Fruit fly (Drosophila melanogaster): ENCODE measurements around the gene CG43175.

CG43175 gene

dm6 chr3R:17595084-17595483 is 35.4 kb upstream of the CG43175 start, which contains the start of gene Sgs5:
Sgs5 (plus strand) TSS chr3R:17595362.
- TF ChIP-seq Hr83 (GFP tag; optimal IDR thresholded peaks at IDR 0.05; ENCODE audit: poor library complexity, severe bottlenecking): peak; percentile 96
- no peak for TF ChIP-seq HLH106 (tag; optimal IDR thresholded peaks at IDR 0.05)
- TF ChIP-seq GATAd (GFP tag; optimal IDR thresholded peaks at IDR 0.05): no peak
- peak; percentile 53 for TF ChIP-seq CrebA (GFP tag; optimal IDR thresholded peaks at IDR 0.05; ENCODE audit: borderline replicate concordance)
- TF ChIP-seq dmrt93B (GFP tag; optimal IDR thresholded peaks at IDR 0.05): no peak
- peak; percentile 47 for TF ChIP-seq Sp1 (GFP tag; optimal IDR thresholded peaks at IDR 0.05)
- TF ChIP-seq Mio (GFP tag; optimal IDR thresholded peaks at IDR 0.05): no peak
- TF ChIP-seq h (GFP tag; optimal IDR thresholded peaks at IDR 0.05): peak; percentile 82
- TF ChIP-seq Abd-B (GFP tag; optimal IDR thresholded peaks at IDR 0.05): no peak
- TF ChIP-seq rgr (GFP tag; optimal IDR thresholded peaks at IDR 0.05): peak; percentile 82
- no peak for TF ChIP-seq usp (GFP tag; optimal IDR thresholded peaks at IDR 0.05)
- no peak for TF ChIP-seq N (GFP tag; optimal IDR thresholded peaks at IDR 0.05)
- no peak for TF ChIP-seq Rel (GFP tag; optimal IDR thresholded peaks at IDR 0.05)
- no peak for TF ChIP-seq Rel (tag; optimal IDR thresholded peaks at IDR 0.05)
- TF ChIP-seq ey (GFP tag; optimal IDR thresholded peaks at IDR 0.05): peak; percentile 11
- peak; percentile 51 for TF ChIP-seq tai (GFP tag; optimal IDR thresholded peaks at IDR 0.05)
- TF ChIP-seq Myc (optimal IDR thresholded peaks at IDR 0.05): no peak
- peak; percentile 67 for TF ChIP-seq Hnf4 (GFP tag; optimal IDR thresholded peaks at IDR 0.05)
- no peak for TF ChIP-seq CG32264 (GFP tag; optimal IDR thresholded peaks at IDR 0.05)
- TF ChIP-seq woc (GFP tag; optimal IDR thresholded peaks at IDR 0.05): no peak
- peak; percentile 35 for TF ChIP-seq Jra (GFP tag; optimal IDR thresholded peaks at IDR 0.05)
- no peak for TF ChIP-seq Vsx2 (GFP tag; optimal IDR thresholded peaks at IDR 0.05; ENCODE audit: partially characterized antibody)
- peak; percentile 66 for TF ChIP-seq OdsH (GFP tag; optimal IDR thresholded peaks at IDR 0.05)
- peak; percentile 25 for TF ChIP-seq CG9705 (GFP tag; optimal IDR thresholded peaks at IDR 0.05)
- TF ChIP-seq br (GFP tag; optimal IDR thresholded peaks at IDR 0.05): peak; percentile 53
- no peak for TF ChIP-seq Dif (GFP tag; optimal IDR thresholded peaks at IDR 0.05; ENCODE audit: partially characterized antibody)
- peak in 1 of 2 experiments; percentile 51 for TF ChIP-seq foxo (GFP tag; optimal IDR thresholded peaks at IDR 0.05)
- no peak for TF ChIP-seq lola (GFP tag; optimal IDR thresholded peaks at IDR 0.05)
- peak; percentile 32 for TF ChIP-seq psq (GFP tag; optimal IDR thresholded peaks at IDR 0.05)
- TF ChIP-seq Hr78 (GFP tag; optimal IDR thresholded peaks at IDR 0.05): no peak
- TF ChIP-seq fru (GFP tag; optimal IDR thresholded peaks at IDR 0.05): peak; percentile 55
- TF ChIP-seq dl (GFP tag; optimal IDR thresholded peaks at IDR 0.05; ENCODE audit: insufficient read depth in 1 of 2, partially characterized antibody in 2 of 2): no peak
- TF ChIP-seq sv (GFP tag; optimal IDR thresholded peaks at IDR 0.05): no peak
- TF ChIP-seq brk (GFP tag; optimal IDR thresholded peaks at IDR 0.05): peak; percentile 55
- no peak for TF ChIP-seq pan (optimal IDR thresholded peaks at IDR 0.05)
- no peak for TF ChIP-seq dsf (GFP tag; optimal IDR thresholded peaks at IDR 0.05; ENCODE audit: borderline replicate concordance)
- no peak for TF ChIP-seq jim (GFP tag; optimal IDR thresholded peaks at IDR 0.05)
- TF ChIP-seq sage (GFP tag; optimal IDR thresholded peaks at IDR 0.05): no peak
- no peak for TF ChIP-seq Dfd (GFP tag; optimal IDR thresholded peaks at IDR 0.05)

DNA sequence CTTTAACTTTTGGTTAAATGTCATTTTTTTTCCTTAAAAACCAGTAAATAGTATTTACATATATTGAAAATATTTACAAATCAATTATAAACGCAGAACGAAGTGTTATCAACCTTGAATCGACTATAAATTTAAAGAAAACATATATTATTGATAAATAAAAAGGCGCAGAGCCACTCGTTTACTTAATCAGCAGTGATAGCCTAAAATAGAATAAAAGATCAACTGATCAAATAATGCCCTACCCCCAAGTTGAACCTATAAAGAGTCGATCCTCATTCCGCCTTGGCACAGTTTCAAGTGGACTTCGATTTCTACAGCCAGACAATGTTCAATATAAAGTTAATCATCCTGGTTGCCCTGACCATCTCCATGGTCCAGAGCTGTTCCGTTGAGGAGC is 34.3 kb upstream of the CG43175 start, which contains the start of gene CG7606:
Gene CG7606, plus strand, starts transcription at position 301 of the 400 bp plus-strand sequence.
- TF ChIP-seq Hnf4 (GFP tag; optimal IDR thresholded peaks at IDR 0.05) (no peak), OdsH (GFP tag; optimal IDR thresholded peaks at IDR 0.05) (no peak), Vsx2 (GFP tag; optimal IDR thresholded peaks at IDR 0.05; ENCODE audit: partially characterized antibody) (no peak), dmrt93B (GFP tag; optimal IDR thresholded peaks at IDR 0.05) (no peak), Dfd (GFP tag; optimal IDR thresholded peaks at IDR 0.05) (no peak), usp (GFP tag; optimal IDR thresholded peaks at IDR 0.05) (no peak), Myc (optimal IDR thresholded peaks at IDR 0.05) (no peak), Rel (GFP tag; optimal IDR thresholded peaks at IDR 0.05) (no peak), Rel (tag; optimal IDR thresholded peaks at IDR 0.05) (no peak), GATAd (GFP tag; optimal IDR thresholded peaks at IDR 0.05) (no peak), CrebA (GFP tag; optimal IDR thresholded peaks at IDR 0.05; ENCODE audit: borderline replicate concordance) (no peak)

DNA sequence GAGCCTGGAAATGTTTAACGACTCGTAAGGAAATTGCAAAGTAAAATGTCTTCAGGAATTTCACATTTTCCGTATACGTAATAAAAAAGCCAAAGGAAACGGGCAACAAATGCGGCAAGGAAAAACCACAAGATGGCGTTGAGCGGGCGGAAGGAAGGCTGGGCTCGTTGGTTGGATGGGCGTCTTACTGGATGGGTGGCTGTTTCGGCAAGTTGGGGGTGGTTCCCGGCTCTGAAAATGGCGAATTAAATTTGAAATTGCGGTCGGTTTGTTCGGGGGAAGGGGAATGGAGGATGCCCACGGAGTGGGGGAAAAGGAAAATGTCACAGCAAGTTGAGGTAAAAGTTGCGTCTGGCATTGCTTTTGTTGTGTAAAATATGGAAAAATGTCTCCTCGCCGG is 30.8 kb upstream of the CG43175 start:
- no peak for TF ChIP-seq rgr (GFP tag; optimal IDR thresholded peaks at IDR 0.05)
- TF ChIP-seq HLH106 (tag; optimal IDR thresholded peaks at IDR 0.05): no peak
- no peak for TF ChIP-seq Abd-B (GFP tag; optimal IDR thresholded peaks at IDR 0.05)
- no peak for TF ChIP-seq foxo (GFP tag; optimal IDR thresholded peaks at IDR 0.05)
- TF ChIP-seq lola (GFP tag; optimal IDR thresholded peaks at IDR 0.05): no peak
- no peak for TF ChIP-seq jim (GFP tag; optimal IDR thresholded peaks at IDR 0.05)
- no peak for TF ChIP-seq dmrt93B (GFP tag; optimal IDR thresholded peaks at IDR 0.05)
- TF ChIP-seq Dif (GFP tag; optimal IDR thresholded peaks at IDR 0.05; ENCODE audit: partially characterized antibody): no peak
- no peak for TF ChIP-seq usp (GFP tag; optimal IDR thresholded peaks at IDR 0.05)
- no peak for TF ChIP-seq sv (GFP tag; optimal IDR thresholded peaks at IDR 0.05)
- TF ChIP-seq Jra (GFP tag; optimal IDR thresholded peaks at IDR 0.05): no peak
- TF ChIP-seq N (GFP tag; optimal IDR thresholded peaks at IDR 0.05): no peak
